Worm (Caenorhabditis elegans) whole organism, L1 larva: Measurements from ENCODE around the gene T25B9.11.

Experiments used
- dpl-1 ChIP-seq, 3 experiments: fragments of 150-350 bp in 2 of 3; sonication (generic microtip) in 1 of 3; optimal IDR thresholded peaks; 2 replicates each; lab custom pipeline; 2014 to 2017; ENCODE audit warnings: missing biosample characterization in 3 of 3, missing genetic modification characterization in 3 of 3, missing genetic modification reagents in 3 of 3
- sox-4 ChIP-seq: sonication (generic microtip); optimal IDR thresholded peaks from 2 replicates; lab custom pipeline; 2016; ENCODE audit warnings: missing genetic modification characterization, missing compliant biosample characterization

ce11 chrIV:10750041-10750440 lies 14.3 kb upstream of the T25B9.11 start, which contains the start of gene T25B9.1:
- no peak for TF ChIP-seq dpl-1 (GFP tag; optimal IDR thresholded peaks at IDR 0.05; lab: Kevin White, UChicago)
- no peak for TF ChIP-seq sox-4
